Worm (Caenorhabditis elegans): Measurements from ENCODE around the gene F43E2.11.

F43E2.11 gene

DNA sequence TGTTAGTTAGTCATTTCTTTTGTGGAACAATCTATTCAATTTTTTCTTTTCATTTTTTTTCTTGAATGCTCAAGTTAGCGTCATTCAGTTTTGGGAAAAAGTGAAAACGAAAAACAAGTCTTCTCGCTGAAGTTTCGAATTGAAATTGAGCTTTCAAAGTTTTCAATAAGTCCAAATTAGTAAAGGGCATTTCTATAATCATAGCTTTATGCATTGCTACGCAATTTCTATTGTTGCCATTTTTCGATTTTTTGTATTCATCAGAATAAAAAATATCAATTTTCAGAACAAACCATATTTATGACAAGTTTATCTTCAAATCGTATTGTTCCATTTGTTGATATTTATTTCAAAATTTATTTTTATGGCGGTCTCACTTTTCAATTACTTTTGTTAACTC, 38.1 kb upstream of the F43E2.11 start, which contains the start of gene srd-55:
TSS of gene srd-55 (plus strand) at position 301 of the 400 bp plus-strand sequence.
- TF ChIP-seq ceh-40 (GFP tag; IDR thresholded peaks at IDR 0.05) (no peak), rcor-1 (GFP tag; IDR thresholded peaks at IDR 0.05) (no peak), F57A8.1 (GFP tag; optimal IDR thresholded peaks at IDR 0.05) (no peak), sea-2 (GFP tag; IDR thresholded peaks at IDR 0.05) (no peak), nfya-2 (GFP tag; IDR thresholded peaks at IDR 0.05) (no peak), atf-7 (tag; optimal IDR thresholded peaks at IDR 0.05) (no peak)

DNA sequence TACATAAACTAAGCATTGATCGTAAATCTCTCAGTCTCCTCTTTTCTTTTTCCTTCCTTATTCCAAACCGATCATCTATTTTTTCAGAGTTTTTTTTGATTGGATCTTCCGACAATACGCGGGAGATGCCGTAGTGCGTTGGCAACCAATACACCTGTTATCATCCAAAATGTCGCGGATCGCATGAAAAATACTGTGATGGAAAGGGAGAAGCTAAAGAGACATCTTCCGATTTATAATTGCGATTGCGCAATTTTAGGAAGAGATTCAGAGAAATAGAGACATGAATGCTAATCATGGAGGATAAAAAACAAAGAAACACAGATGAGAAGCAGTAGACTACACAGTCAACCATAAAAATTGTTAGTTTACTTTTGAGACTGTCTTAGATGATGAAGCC, 36.3 kb upstream of the F43E2.11 start:
- TF ChIP-seq C06A6.2 (GFP tag; conservative IDR thresholded peaks at IDR 0.05): no peak
- no peak for TF ChIP-seq sptf-2 (GFP tag; optimal IDR thresholded peaks at IDR 0.05)
- TF ChIP-seq ama-1 (optimal IDR thresholded peaks at IDR 0.05): no peak
- TF ChIP-seq ama-1 (GFP tag; optimal IDR thresholded peaks at IDR 0.05): no peak
- TF ChIP-seq atf-7 (tag; optimal IDR thresholded peaks at IDR 0.05): no peak
- TF ChIP-seq mel-28 (tag; optimal IDR thresholded peaks at IDR 0.05; ENCODE audit: borderline replicate concordance): no peak

DNA sequence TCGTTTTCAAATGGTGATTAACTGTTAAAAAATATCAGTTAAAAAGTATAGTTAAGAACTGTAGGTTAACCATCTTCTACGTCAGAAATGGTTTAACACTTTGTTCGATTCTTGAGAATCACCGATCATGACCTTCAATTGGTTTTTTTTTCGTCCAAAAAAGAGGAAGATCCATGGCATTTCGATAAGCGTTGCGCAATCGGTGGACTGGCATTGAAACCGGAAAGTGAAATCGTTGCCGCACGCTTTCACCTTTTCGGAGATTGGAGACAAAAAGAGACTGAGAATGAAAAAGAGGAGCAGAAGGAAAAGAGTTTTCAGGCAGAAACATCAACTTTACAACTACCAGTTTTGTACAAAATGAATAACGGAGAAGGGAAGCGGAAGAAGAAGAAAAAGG, 35.2 kb upstream of the F43E2.11 start:
- TF ChIP-seq fkh-3 (tag; optimal IDR thresholded peaks at IDR 0.05) (no peak), attf-6 (GFP tag; IDR thresholded peaks at IDR 0.05) (no peak), F22D6.2 (tag; optimal IDR thresholded peaks at IDR 0.05) (no peak)

DNA sequence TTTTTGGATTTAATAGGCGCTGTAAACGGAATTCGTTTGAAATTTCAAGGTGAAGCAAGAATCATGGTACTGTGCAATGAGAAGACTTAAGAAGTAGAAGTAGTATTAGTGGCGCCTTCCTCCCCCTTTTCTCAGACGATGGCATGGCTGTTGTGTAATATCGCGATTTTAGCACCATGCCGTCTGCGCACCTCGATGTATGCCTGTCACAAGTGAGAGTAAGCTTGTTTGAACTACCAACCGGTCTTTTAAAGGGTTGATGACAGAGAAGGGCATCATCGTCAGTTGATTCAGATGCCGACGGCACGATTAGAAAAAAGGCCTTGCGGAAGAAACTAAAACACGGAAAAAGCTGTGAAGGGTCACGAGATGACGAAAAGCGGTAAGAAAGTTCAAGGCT, 33.9 kb upstream of the F43E2.11 start:
- TF ChIP-seq ama-1 (optimal IDR thresholded peaks at IDR 0.05): no peak
- TF ChIP-seq ama-1 (GFP tag; optimal IDR thresholded peaks at IDR 0.05): no peak
- TF ChIP-seq F57A8.1 (GFP tag; optimal IDR thresholded peaks at IDR 0.05): no peak
- no peak for TF ChIP-seq B0035.1 (tag; optimal IDR thresholded peaks at IDR 0.05)
- TF ChIP-seq attf-3 (GFP tag; conservative IDR thresholded peaks at IDR 0.05): no peak
- no peak for TF ChIP-seq repo-1 (tag; optimal IDR thresholded peaks at IDR 0.05)
- TF ChIP-seq zim-3 (tag; optimal IDR thresholded peaks at IDR 0.05): no peak
- TF ChIP-seq gei-17 (GFP tag; optimal IDR thresholded peaks at IDR 0.05): no peak
- TF ChIP-seq F39B2.1 (GFP tag; IDR thresholded peaks at IDR 0.05): no peak
- no peak for TF ChIP-seq snpc-1.3 (tag; optimal IDR thresholded peaks at IDR 0.05; ENCODE audit: insufficient read depth)
- TF ChIP-seq nhr-90 (tag; optimal IDR thresholded peaks at IDR 0.05): no peak
- no peak for TF ChIP-seq C17E4.6 (GFP tag; IDR thresholded peaks at IDR 0.05)
- TF ChIP-seq attf-6 (GFP tag; IDR thresholded peaks at IDR 0.05): no peak
- TF ChIP-seq Y53G8AR.9 (GFP tag; conservative IDR thresholded peaks at IDR 0.05): no peak
- TF ChIP-seq aptf-2 (GFP tag; conservative IDR thresholded peaks at IDR 0.05): no peak
- no peak for TF ChIP-seq ekl-4 (GFP tag; IDR thresholded peaks at IDR 0.05)
- no peak for TF ChIP-seq Y56A3A.18 (GFP tag; IDR thresholded peaks at IDR 0.05)

DNA sequence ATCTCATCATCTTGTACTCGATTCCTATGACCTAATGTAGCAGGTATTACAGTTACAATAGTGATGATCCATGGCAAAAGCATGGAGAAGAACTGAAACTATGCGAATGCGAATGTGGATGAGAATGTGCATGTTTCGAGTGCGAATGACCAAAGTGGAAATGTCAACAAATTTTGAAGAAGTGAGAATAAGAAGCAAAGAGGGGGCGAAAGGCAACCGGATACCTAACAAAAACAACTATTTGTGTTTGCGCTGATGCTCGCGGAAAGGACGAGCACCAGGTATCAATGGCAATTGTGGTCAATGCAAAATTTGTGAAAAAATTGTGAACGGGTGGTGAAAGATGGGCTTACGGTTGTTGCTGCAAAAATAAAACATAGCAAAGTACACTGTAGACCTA, 32.5 kb upstream of the F43E2.11 start, which contains the start of gene nas-7:
TSS of gene nas-7 (minus strand) at position 101 of the 400 bp plus-strand sequence.
- TF ChIP-seq lag-1 (GFP tag; IDR thresholded peaks at IDR 0.05) (no peak), ztf-6 (GFP tag; IDR thresholded peaks at IDR 0.05) (no peak), F39B2.1 (GFP tag; IDR thresholded peaks at IDR 0.05) (no peak), snpc-1.1 (tag; optimal IDR thresholded peaks at IDR 0.05; ENCODE audit: insufficient read depth) (no peak), nfya-2 (GFP tag; IDR thresholded peaks at IDR 0.05) (no peak), bed-2 (GFP tag; IDR thresholded peaks at IDR 0.05) (no peak), hlh-12 (tag; optimal IDR thresholded peaks at IDR 0.05) (no peak), ceh-40 (GFP tag; IDR thresholded peaks at IDR 0.05) (no peak), ekl-4 (GFP tag; IDR thresholded peaks at IDR 0.05) (no peak), aptf-2 (GFP tag; conservative IDR thresholded peaks at IDR 0.05) (no peak), athp-1 (tag; optimal IDR thresholded peaks at IDR 0.05) (no peak)

All from whole organism, young adult.